In the genomic region with DNA sequence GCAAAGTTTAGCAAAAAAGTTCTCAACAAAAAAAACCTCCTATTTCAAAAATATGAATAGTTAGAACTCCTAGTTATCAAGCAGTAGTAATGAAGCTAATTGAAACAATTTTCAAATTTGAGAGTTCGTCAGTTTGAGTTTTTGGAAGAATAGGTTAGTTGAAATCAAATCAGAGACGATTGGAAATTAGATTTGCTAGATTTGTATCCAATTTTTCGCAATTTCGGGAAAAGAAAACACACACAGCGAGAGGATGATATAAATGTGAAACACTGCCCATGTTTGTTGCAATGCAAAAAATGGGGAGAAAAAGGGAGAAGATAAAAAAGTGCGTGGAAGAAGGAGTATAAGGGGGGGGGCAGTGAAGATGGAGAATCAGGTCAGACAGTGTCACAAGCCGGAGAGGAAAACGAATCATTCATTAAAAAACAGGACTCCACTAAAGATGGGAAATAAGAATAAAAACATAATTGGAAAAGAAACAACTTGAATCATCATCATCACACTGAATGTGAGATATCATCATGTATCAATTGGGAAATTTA, we compare ENCODE assay signal across 6 worm cellular contexts.
TF ChIP-seq lines count a peak whose summit lies in the region.

No protein-coding gene starts in this region.

TF ChIP-seq in whole organism, L1 larva, 84 proteins besides CTCF, POLR2A, EP300 and RAD21 (continues in another document):
- TF ChIP-seq sptf-1 (tag; optimal IDR thresholded peaks at IDR 0.05; lab: Kevin White, UChicago): no peak
- peak; percentile 65 for TF ChIP-seq lin-14 (GFP tag; optimal IDR thresholded peaks at IDR 0.05; lab: Kevin White, UChicago)
- TF ChIP-seq dpl-1 (GFP tag; optimal IDR thresholded peaks at IDR 0.05; lab: Kevin White, UChicago): no peak
- TF ChIP-seq nhr-47 (tag; optimal IDR thresholded peaks at IDR 0.05; lab: Kevin White, UChicago): no peak
- TF ChIP-seq fkh-10 (GFP tag; optimal IDR thresholded peaks at IDR 0.05; lab: Kevin White, UChicago): no peak
- no peak for TF ChIP-seq dsc-1 (tag; optimal IDR thresholded peaks at IDR 0.05; lab: Kevin White, UChicago)
- no peak for TF ChIP-seq ceh-8 (GFP tag; optimal IDR thresholded peaks at IDR 0.05; lab: Kevin White, UChicago)
- peak; percentile 10 for TF ChIP-seq tbx-2 (tag; optimal IDR thresholded peaks at IDR 0.05; lab: Kevin White, UChicago)
- TF ChIP-seq vab-15 (tag; optimal IDR thresholded peaks at IDR 0.05; lab: Kevin White, UChicago): no peak
- no peak for TF ChIP-seq hlh-4 (tag; optimal IDR thresholded peaks at IDR 0.05; lab: Kevin White, UChicago)
- no peak for TF ChIP-seq ceh-88 (GFP tag; IDR thresholded peaks at IDR 0.05; lab: Robert Waterston, UW)
- TF ChIP-seq zip-4 (GFP tag; optimal IDR thresholded peaks at IDR 0.05; lab: Kevin White, UChicago): no peak
- no peak for TF ChIP-seq egl-27 (tag; optimal IDR thresholded peaks at IDR 0.05; lab: Kevin White, UChicago)
- peak in 1 of 2 experiments; percentile 1 for TF ChIP-seq lsy-2 (tag; optimal IDR thresholded peaks at IDR 0.05; lab: Kevin White, UChicago)

TF ChIP-seq in whole organism, L2 larva, 48 proteins besides CTCF, POLR2A, EP300 and RAD21:
- TF ChIP-seq nhr-21 (tag; optimal IDR thresholded peaks at IDR 0.05; lab: Kevin White, UChicago): peak; percentile 42
- no peak for TF ChIP-seq lin-11 (tag; optimal IDR thresholded peaks at IDR 0.05; lab: Kevin White, UChicago)
- peak; percentile 14 for TF ChIP-seq sma-9 (GFP tag; optimal IDR thresholded peaks at IDR 0.05; lab: Kevin White, UChicago)
- TF ChIP-seq sma-9 (tag; optimal IDR thresholded peaks at IDR 0.05; lab: Kevin White, UChicago): no peak
TF ChIP-seq in whole organism, L2 larva: peak in this region for 2.

TF ChIP-seq in whole organism, L3 larva, 47 proteins besides CTCF, POLR2A, EP300 and RAD21:
- TF ChIP-seq nhr-77 (tag; optimal IDR thresholded peaks at IDR 0.05; lab: Kevin White, UChicago) (no peak), nhr-23 (tag; optimal IDR thresholded peaks at IDR 0.05; lab: Kevin White, UChicago) (peak; percentile 63)

TF ChIP-seq in whole organism, L4 larva, 104 proteins besides CTCF, POLR2A, EP300 and RAD21:
- TF ChIP-seq hlh-11 (tag; optimal IDR thresholded peaks at IDR 0.05; lab: Kevin White, UChicago): peak; percentile 31
- TF ChIP-seq mxl-3 (GFP tag; optimal IDR thresholded peaks at IDR 0.05; lab: Kevin White, UChicago): peak; percentile 49
- TF ChIP-seq zag-1 (tag; optimal IDR thresholded peaks at IDR 0.05; lab: Kevin White, UChicago): no peak
- peak; percentile 28 for TF ChIP-seq ces-1 (GFP tag; optimal IDR thresholded peaks at IDR 0.05; lab: Kevin White, UChicago)
- TF ChIP-seq hlh-30 (tag; optimal IDR thresholded peaks at IDR 0.05; lab: Kevin White, UChicago; ENCODE audit: insufficient read depth): peak; percentile 40
- TF ChIP-seq unc-62 (GFP tag; optimal IDR thresholded peaks at IDR 0.05 in 1 of 2; lab: Kevin White, UChicago): peak in 1 of 2 experiments; percentile 35
- TF ChIP-seq unc-62 (tag; optimal IDR thresholded peaks at IDR 0.05; lab: Kevin White, UChicago): no peak
- no peak for TF ChIP-seq ceh-62 (tag; optimal IDR thresholded peaks at IDR 0.05; lab: Kevin White, UChicago)
- TF ChIP-seq lsy-2 (tag; optimal IDR thresholded peaks at IDR 0.05; lab: Kevin White, UChicago): peak in 1 of 2 experiments; percentile 11

TF ChIP-seq in whole organism, late embryonic, 69 proteins besides CTCF, POLR2A, EP300 and RAD21:
- TF ChIP-seq rnt-1 (tag; optimal IDR thresholded peaks at IDR 0.05; lab: Kevin White, UChicago) (no peak), ets-4 (tag; optimal IDR thresholded peaks at IDR 0.05; lab: Kevin White, UChicago) (no peak), unc-42 (tag; optimal IDR thresholded peaks at IDR 0.05; lab: Kevin White, UChicago) (peak; percentile 84), pag-3 (tag; optimal IDR thresholded peaks at IDR 0.05; lab: Kevin White, UChicago; ENCODE audit: borderline replicate concordance) (no peak)

TF ChIP-seq in whole organism, mixed stage, embryonic, 35 proteins besides CTCF, POLR2A, EP300 and RAD21:
- TF ChIP-seq sem-2 (GFP tag; optimal IDR thresholded peaks at IDR 0.05; lab: Kevin White, UChicago) (no peak), ces-1 (GFP tag; optimal IDR thresholded peaks at IDR 0.05; lab: Kevin White, UChicago) (peak; percentile 69)
